Fruit fly (Drosophila melanogaster) whole organism, adult: Measurements from ENCODE around the gene CG15635.

Experiments used
- CG12768 ChIP-seq: fragments of 200-800 bp; sonication (Bioruptor generic); optimal IDR thresholded peaks from 2 replicates; lab custom pipeline; 2017; ENCODE audit warnings: missing biosample characterization, missing genetic modification characterization, mild to moderate bottlenecking, moderate library complexity, missing genetic modification reagents
- CG7045 ChIP-seq: fragments of 200-800 bp; sonication (Bioruptor generic); optimal IDR thresholded peaks from 2 replicates; lab custom pipeline; 2017; ENCODE audit warnings: missing biosample characterization, mild to moderate bottlenecking, missing genetic modification characterization
- Crg-1 ChIP-seq: fragments of 200-800 bp; sonication (Bioruptor generic); optimal IDR thresholded peaks from 2 replicates; lab custom pipeline; 2016; ENCODE audit warnings: missing biosample characterization, missing genetic modification characterization
- Hr96 ChIP-seq: fragments of 200-800 bp; sonication (Bioruptor generic); optimal IDR thresholded peaks from 2 replicates; lab custom pipeline; 2016; ENCODE audit warnings: missing biosample characterization, missing genetic modification characterization
- bab1 ChIP-seq: fragments of 200-800 bp; sonication (Bioruptor generic); optimal IDR thresholded peaks from 3 replicates; lab custom pipeline; 2019; ENCODE audit warnings: missing biosample characterization, mild to moderate bottlenecking, missing genetic modification characterization, moderate library complexity
- kay ChIP-seq: fragments of 200-800 bp; sonication (Bioruptor generic); peaks from one replicate; lab custom pipeline; 2016; ENCODE audit warnings: missing biosample characterization, missing genetic modification characterization, borderline replicate concordance

DNA sequence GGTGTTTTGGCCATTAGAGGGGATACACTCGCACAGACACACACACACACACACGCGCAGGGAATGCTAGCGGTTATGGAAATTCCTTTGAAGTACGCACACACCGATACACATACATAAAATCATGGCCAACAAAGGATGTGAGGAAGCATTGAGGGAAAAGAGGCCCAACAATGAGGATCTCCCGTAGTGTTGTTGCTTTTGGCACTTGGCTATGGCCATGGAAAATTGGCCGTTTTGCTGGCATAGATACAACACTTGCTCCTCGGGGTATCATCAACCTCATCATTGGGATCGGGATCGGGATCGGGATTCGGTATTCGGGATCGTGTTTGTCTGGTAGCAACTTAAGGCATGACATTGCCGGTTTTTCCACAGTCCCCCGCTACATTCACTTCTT lies 45.2 kb upstream of the CG15635 start:
- TF ChIP-seq Hr96 (GFP tag; lab: Kevin White, UChicago) (no peak), CG12768 (no peak), bab1 (no peak), CG7045 (GFP tag; lab: Kevin White, UChicago) (no peak), kay (GFP tag; lab: Kevin White, UChicago) (no peak), Crg-1 (GFP tag; lab: Kevin White, UChicago) (no peak)
